Worm (Caenorhabditis elegans) whole organism, L4 larva: ENCODE results near the gene F20A1.2.

Experiments used
- D1046.2 ChIP-seq: fragments of 200-800 bp; sonication (Bioruptor generic); IDR thresholded peaks from 2 replicates; pipeline ENCODE4 v1.3.6; 2022; ENCODE audit warnings: missing genetic modification characterization, missing compliant biosample characterization
- F37D6.2 ChIP-seq: sonication (generic microtip); optimal IDR thresholded peaks from 2 replicates; lab custom pipeline; 2016; ENCODE audit warnings: mild to moderate bottlenecking, missing genetic modification characterization, missing compliant biosample characterization
- T20F7.1 ChIP-seq: fragments of 200-800 bp; sonication (Bioruptor generic); optimal IDR thresholded peaks from 2 replicates; lab custom pipeline; 2018; ENCODE audit warnings: mild to moderate bottlenecking, missing genetic modification characterization, missing compliant biosample characterization
- Y105C5A.15 ChIP-seq: fragments of 200-800 bp; sonication (Bioruptor generic); IDR thresholded peaks from 2 replicates; pipeline ENCODE4 v1.3.6; 2022; ENCODE audit warnings: missing genetic modification characterization, missing compliant biosample characterization
- Y48G9A.11 ChIP-seq: fragments of 200-800 bp; sonication (Bioruptor generic); IDR thresholded peaks from 2 replicates; pipeline ENCODE4 v1.3.6; 2022; ENCODE audit warnings: missing genetic modification reagents, missing genetic modification characterization, missing compliant biosample characterization
- Y5F2A.4 ChIP-seq: fragments of 200-800 bp; sonication (Bioruptor generic); optimal IDR thresholded peaks from 2 replicates; lab custom pipeline; 2018; ENCODE audit warnings: mild to moderate bottlenecking, missing genetic modification characterization, missing compliant biosample characterization
- Y75B8A.6 ChIP-seq: fragments of 200-800 bp; sonication (Bioruptor generic); IDR thresholded peaks from 2 replicates; pipeline ENCODE4 v1.3.6; 2022; ENCODE audit warnings: missing genetic modification reagents, missing genetic modification characterization, missing compliant biosample characterization
- ZK546.5 ChIP-seq, 2 experiments: sonication (generic microtip); optimal IDR thresholded peaks; 2 replicates each; lab custom pipeline; 2017; ENCODE audit warnings: missing biosample characterization in 2 of 2, missing genetic modification characterization in 2 of 2
- aha-1 ChIP-seq: fragments of 150-350 bp; peaks from one replicate; lab custom pipeline; 2014; ENCODE audit warnings: missing biosample characterization, missing genetic modification characterization
- ama-1 ChIP-seq: fragments of 150-350 bp; optimal IDR thresholded peaks from 2 replicates; lab custom pipeline; 2014; ENCODE audit warnings: inconsistent platforms, mixed read lengths
- cey-2 ChIP-seq: sonication (generic microtip); optimal IDR thresholded peaks from 3 replicates; lab custom pipeline; 2017; ENCODE audit warnings: missing genetic modification characterization, mild to moderate bottlenecking, missing compliant biosample characterization, antibody characterized with exemption, borderline replicate concordance; ENCODE audit not compliant: insufficient read depth
- ctbp-1 ChIP-seq: fragments of 200-800 bp; sonication (Bioruptor generic); IDR thresholded peaks from 2 replicates; pipeline ENCODE4 v1.3.6; 2022; ENCODE audit warnings: missing genetic modification reagents, missing genetic modification characterization, missing compliant biosample characterization
- dmd-6 ChIP-seq: fragments of 200-800 bp; sonication (Bioruptor generic); IDR thresholded peaks from 2 replicates; pipeline ENCODE4 v1.3.6; 2022; ENCODE audit warnings: missing genetic modification reagents, missing genetic modification characterization, missing compliant biosample characterization
- dmd-9 ChIP-seq: fragments of 200-800 bp; sonication (Bioruptor generic); IDR thresholded peaks from 2 replicates; pipeline ENCODE4 v1.3.6; 2022; ENCODE audit warnings: missing genetic modification reagents, missing genetic modification characterization, missing compliant biosample characterization
- duxl-1 ChIP-seq: sonication (generic microtip); optimal IDR thresholded peaks from 2 replicates; lab custom pipeline; 2016; ENCODE audit warnings: mild to moderate bottlenecking, missing genetic modification characterization, moderate library complexity, missing compliant biosample characterization; ENCODE audit not compliant: poor library complexity
- dve-1 ChIP-seq: sonication (generic microtip); optimal IDR thresholded peaks from 2 replicates; lab custom pipeline; 2017; ENCODE audit warnings: antibody characterized with exemption, mild to moderate bottlenecking, missing genetic modification characterization, missing compliant biosample characterization; ENCODE audit not compliant: insufficient read depth
- fkh-10 ChIP-seq: fragments of 150-350 bp; optimal IDR thresholded peaks from 2 replicates; lab custom pipeline; 2014; ENCODE audit warnings: missing biosample characterization, missing genetic modification reagents, missing genetic modification characterization
- fos-1 ChIP-seq: fragments of 150-350 bp; optimal IDR thresholded peaks from 2 replicates; lab custom pipeline; 2014; ENCODE audit warnings: missing biosample characterization, missing genetic modification characterization
- hif-1 ChIP-seq, 2 experiments: sonication (generic microtip); optimal IDR thresholded peaks; 2 replicates each; lab custom pipeline; 2016 to 2017; ENCODE audit warnings: missing compliant biosample characterization in 2 of 2, missing genetic modification characterization in 2 of 2, missing genetic modification reagents in 2 of 2, missing genotype in 2 of 2, mild to moderate bottlenecking in 1 of 2
- hlh-11 ChIP-seq: fragments of 200-800 bp; sonication (Bioruptor generic); optimal IDR thresholded peaks from 2 replicates; lab custom pipeline; 2018; ENCODE audit warnings: mild to moderate bottlenecking, missing genetic modification characterization, missing compliant biosample characterization
- hlh-30 ChIP-seq: sonication (generic microtip); optimal IDR thresholded peaks from 2 replicates; lab custom pipeline; 2017; ENCODE audit warnings: antibody characterized with exemption, mild to moderate bottlenecking, missing genetic modification characterization, missing compliant biosample characterization; ENCODE audit not compliant: insufficient read depth
- lin-29 ChIP-seq: fragments of 200-800 bp; sonication (Bioruptor generic); IDR thresholded peaks from 2 replicates; pipeline ENCODE4 v1.3.6; 2022; ENCODE audit warnings: missing genetic modification reagents, missing genetic modification characterization, missing compliant biosample characterization
- lin-39 ChIP-seq: fragments of 150-350 bp; optimal IDR thresholded peaks from 2 replicates; lab custom pipeline; 2014; ENCODE audit warnings: missing biosample characterization, missing genetic modification reagents, missing genetic modification characterization
- lsy-2 ChIP-seq, 2 experiments: fragments of 150-350 bp in 1 of 2; sonication (generic microtip) in 1 of 2; optimal IDR thresholded peaks; 2 replicates each; lab custom pipeline; 2014 to 2017; ENCODE audit warnings: missing biosample characterization in 2 of 2, missing genetic modification characterization in 2 of 2
- mdl-1 ChIP-seq, 2 experiments: fragments of 150-350 bp in 1 of 2; sonication (generic microtip) in 1 of 2; optimal IDR thresholded peaks; 2 replicates each; lab custom pipeline; 2014 to 2017; ENCODE audit warnings: missing biosample characterization in 2 of 2, missing genetic modification characterization in 2 of 2
- mdt-29 ChIP-seq: fragments of 200-800 bp; sonication (Bioruptor generic); IDR thresholded peaks from 2 replicates; pipeline ENCODE4 v1.3.6; 2022; ENCODE audit warnings: missing genetic modification reagents, missing genetic modification characterization, missing compliant biosample characterization
- mes-2 ChIP-seq: sonication (generic microtip); optimal IDR thresholded peaks from 2 replicates; lab custom pipeline; 2016; ENCODE audit warnings: missing genotype, mild to moderate bottlenecking, missing genetic modification characterization, missing compliant biosample characterization; ENCODE audit not compliant: poor library complexity, severe bottlenecking
- mxl-2 ChIP-seq: fragments of 200-800 bp; sonication (Bioruptor generic); conservative IDR thresholded peaks from 2 replicates; pipeline ENCODE4 v1.3.6; 2022; ENCODE audit warnings: missing genetic modification reagents, missing genetic modification characterization, missing compliant biosample characterization
- mxl-3 ChIP-seq: fragments of 200-800 bp; sonication (Bioruptor generic); optimal IDR thresholded peaks from 2 replicates; lab custom pipeline; 2018; ENCODE audit warnings: mild to moderate bottlenecking, missing genetic modification characterization, missing compliant biosample characterization
- nhr-10 ChIP-seq: fragments of 150-350 bp; optimal IDR thresholded peaks from 2 replicates; lab custom pipeline; 2014; ENCODE audit warnings: missing biosample characterization, missing genetic modification characterization
- nhr-102 ChIP-seq: sonication (generic microtip); optimal IDR thresholded peaks from 2 replicates; lab custom pipeline; 2016; ENCODE audit warnings: mild to moderate bottlenecking, missing genetic modification characterization, moderate library complexity, missing compliant biosample characterization
- nhr-25 ChIP-seq: sonication (generic microtip); optimal IDR thresholded peaks from 2 replicates; lab custom pipeline; 2017; ENCODE audit warnings: missing genetic modification characterization, mild to moderate bottlenecking, missing compliant biosample characterization, antibody characterized with exemption, moderate library complexity, borderline replicate concordance; ENCODE audit not compliant: insufficient read depth
- nhr-28 ChIP-seq: fragments of 150-350 bp; optimal IDR thresholded peaks from 2 replicates; lab custom pipeline; 2014; ENCODE audit warnings: missing biosample characterization, missing genetic modification characterization
- nhr-48 ChIP-seq: sonication (generic microtip); optimal IDR thresholded peaks from 2 replicates; lab custom pipeline; 2016; ENCODE audit warnings: mild to moderate bottlenecking, missing genetic modification characterization, missing compliant biosample characterization
- nhr-6 ChIP-seq: fragments of 150-350 bp; optimal IDR thresholded peaks from 2 replicates; lab custom pipeline; 2014; ENCODE audit warnings: missing biosample characterization, missing genetic modification characterization
- nhr-76 ChIP-seq: fragments of 150-350 bp; optimal IDR thresholded peaks from 2 replicates; lab custom pipeline; 2014; ENCODE audit warnings: missing biosample characterization, missing genetic modification characterization
- nhr-77 ChIP-seq: fragments of 150-350 bp; optimal IDR thresholded peaks from 2 replicates; lab custom pipeline; 2014; ENCODE audit warnings: missing biosample characterization, missing genetic modification characterization
- rbr-2 ChIP-seq: sonication (generic microtip); optimal IDR thresholded peaks from 2 replicates; lab custom pipeline; 2016; ENCODE audit warnings: missing genotype, missing genetic modification characterization, missing compliant biosample characterization
- spr-1 ChIP-seq: sonication (generic microtip); optimal IDR thresholded peaks from 2 replicates; lab custom pipeline; 2016; ENCODE audit warnings: mild to moderate bottlenecking, missing genetic modification characterization, missing compliant biosample characterization
- tra-1 ChIP-seq: fragments of 200-800 bp; sonication (Bioruptor generic); IDR thresholded peaks from 2 replicates; pipeline ENCODE4 v1.3.6; 2022; ENCODE audit warnings: missing genetic modification reagents, missing genetic modification characterization, missing compliant biosample characterization
- unc-130 ChIP-seq: sonication (generic microtip); optimal IDR thresholded peaks from 2 replicates; lab custom pipeline; 2016; ENCODE audit warnings: missing genetic modification reagents, missing genetic modification characterization, missing compliant biosample characterization
- unc-39 ChIP-seq: sonication (generic microtip); optimal IDR thresholded peaks from 2 replicates; lab custom pipeline; 2017; ENCODE audit warnings: missing biosample characterization, missing genetic modification characterization
- vab-7 ChIP-seq: fragments of 200-800 bp; sonication (Bioruptor generic); IDR thresholded peaks from 2 replicates; pipeline ENCODE4 v1.3.6; 2022; ENCODE audit warnings: missing genetic modification reagents, missing genetic modification characterization, missing compliant biosample characterization
- zip-11 ChIP-seq: fragments of 200-800 bp; sonication (Bioruptor generic); IDR thresholded peaks from 2 replicates; pipeline ENCODE4 v1.3.6; 2022; ENCODE audit warnings: missing genetic modification characterization, missing compliant biosample characterization
- zip-2 ChIP-seq: fragments of 150-350 bp; optimal IDR thresholded peaks from 2 replicates; lab custom pipeline; 2014; ENCODE audit warnings: missing biosample characterization, missing genetic modification characterization

Gene F20A1.2

DNA sequence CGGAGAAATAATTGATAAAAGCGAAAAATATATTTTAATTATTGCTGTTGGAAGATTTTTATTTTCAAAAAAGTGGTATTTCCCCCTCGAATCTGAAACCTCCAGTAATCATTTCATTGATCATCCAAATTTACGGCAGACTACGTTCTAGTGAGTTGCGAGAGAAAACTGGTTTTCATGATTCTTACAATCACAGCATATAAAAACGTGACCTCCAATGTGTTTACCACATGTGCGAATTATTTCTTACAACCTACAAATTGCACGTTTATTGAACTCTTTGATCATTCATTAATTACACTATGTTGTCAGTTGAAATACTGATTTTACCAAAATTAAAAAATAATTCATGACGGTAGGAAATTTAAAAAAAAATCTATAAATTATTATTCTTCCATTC, 43.1 kb downstream of the F20A1.2 start (continued):
- no peak for TF ChIP-seq Y5F2A.4 (GFP tag; lab: Kevin White, UChicago)
- TF ChIP-seq nhr-102, result peak; percentile 58
- TF ChIP-seq ZK546.5 (tag; optimal IDR thresholded peaks at IDR 0.05; lab: Kevin White, UChicago), result no peak
- TF ChIP-seq Y48G9A.11 (GFP tag; lab: Robert Waterston, UW), result no peak
- TF ChIP-seq unc-130 (GFP tag; lab: Kevin White, UChicago), result no peak
- TF ChIP-seq Y75B8A.6 (GFP tag; lab: Robert Waterston, UW), result no peak
- no peak for TF ChIP-seq fos-1 (tag; lab: Kevin White, UChicago)
- no peak for TF ChIP-seq F37D6.2 (tag; lab: Kevin White, UChicago)
- no peak for TF ChIP-seq D1046.2
- TF ChIP-seq spr-1 (tag; lab: Kevin White, UChicago), result no peak
- no peak for TF ChIP-seq lin-39 (tag; lab: Kevin White, UChicago)
- peak; percentile 95 for TF ChIP-seq nhr-28 (tag; lab: Kevin White, UChicago)
- no peak for TF ChIP-seq fkh-10 (GFP tag; lab: Kevin White, UChicago)
- TF ChIP-seq lsy-2 (tag; optimal IDR thresholded peaks at IDR 0.05; lab: Kevin White, UChicago), result peak in 1 of 2 experiments; percentile 39
- peak; percentile 81 for TF ChIP-seq dmd-6 (GFP tag; lab: Robert Waterston, UW)
- TF ChIP-seq hlh-30, result peak; percentile 80
- no peak for TF ChIP-seq cey-2
- no peak for TF ChIP-seq dmd-9 (GFP tag; lab: Robert Waterston, UW)
- TF ChIP-seq zip-2 (tag; lab: Kevin White, UChicago), result no peak
- TF ChIP-seq aha-1 (tag; lab: Kevin White, UChicago), result peak; percentile 87
- TF ChIP-seq mxl-3 (GFP tag; lab: Kevin White, UChicago), result peak; percentile 92
- TF ChIP-seq mdt-29 (GFP tag; lab: Robert Waterston, UW), result no peak
- no peak for TF ChIP-seq mxl-2 (GFP tag; lab: Robert Waterston, UW)
- no peak for TF ChIP-seq duxl-1
- TF ChIP-seq mdl-1 (tag; optimal IDR thresholded peaks at IDR 0.05; lab: Kevin White, UChicago), result peak in 1 of 2 experiments; percentile 80

DNA sequence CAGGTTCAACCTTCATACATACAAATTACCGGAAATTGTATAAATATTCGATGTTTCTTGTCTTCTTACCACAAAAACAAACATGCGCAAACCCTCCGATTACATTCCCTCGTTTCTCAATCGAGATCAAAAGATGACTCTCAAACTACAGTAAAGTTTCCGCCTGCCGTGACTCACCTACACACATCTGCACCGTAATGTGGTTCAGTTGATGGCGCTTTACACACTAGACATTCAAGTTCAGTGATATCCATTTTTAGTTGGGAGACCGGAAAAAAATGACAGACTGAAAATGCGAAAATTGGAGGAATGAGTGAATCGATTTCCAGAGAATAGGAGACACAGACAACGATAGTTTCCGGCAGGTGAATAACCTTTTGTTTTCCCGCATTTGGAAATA, 45.2 kb downstream of the F20A1.2 start, which contains the start of gene nhr-286:
nhr-286 (minus strand) TSS at position 324 of the 400 bp plus-strand sequence.
- TF ChIP-seq F37D6.2 (tag; lab: Kevin White, UChicago), result no peak
- no peak for TF ChIP-seq T20F7.1
- TF ChIP-seq lin-29, result no peak
- TF ChIP-seq ama-1 (lab: Kevin White, UChicago), result peak; percentile 25
- peak; percentile 32 for TF ChIP-seq dve-1 (tag; lab: Kevin White, UChicago)
- peak; percentile 13 for TF ChIP-seq hlh-30

- peak; percentile 93 for TF ChIP-seq hlh-11
- peak; percentile 5 for TF ChIP-seq cey-2
- TF ChIP-seq nhr-77 (tag; lab: Kevin White, UChicago), result peak; percentile 98
- peak; percentile 6 for TF ChIP-seq nhr-6 (tag; lab: Kevin White, UChicago)
- 0 out of 2 replicates have a peak, but pooled peaks have one; percentile 33 for TF ChIP-seq ctbp-1 (GFP tag; lab: Robert Waterston, UW)
- TF ChIP-seq fos-1 (tag; lab: Kevin White, UChicago), result peak; percentile 0
- TF ChIP-seq unc-130 (GFP tag; lab: Kevin White, UChicago), result no peak
- peak; percentile 89 for TF ChIP-seq nhr-48 (tag; lab: Kevin White, UChicago)
- TF ChIP-seq duxl-1, result peak; percentile 46
- TF ChIP-seq tra-1, result peak; percentile 76; the same call in 1 of the 2 replicates
- peak; percentile 78 for TF ChIP-seq dve-1 (tag; lab: Kevin White, UChicago)
- TF ChIP-seq zip-11 (GFP tag; lab: Robert Waterston, UW), result no peak
- no peak for TF ChIP-seq rbr-2 (tag; lab: Kevin White, UChicago)
- peak; percentile 24 for TF ChIP-seq nhr-25 (tag; lab: Kevin White, UChicago)
- no peak for TF ChIP-seq ZK546.5 (tag; optimal IDR thresholded peaks at IDR 0.05; lab: Kevin White, UChicago)
- TF ChIP-seq Y105C5A.15 (GFP tag; lab: Robert Waterston, UW), result no peak
- peak; percentile 57 for TF ChIP-seq mes-2 (tag; lab: Kevin White, UChicago)
- TF ChIP-seq nhr-102, result peak; percentile 90
- TF ChIP-seq nhr-10 (tag; lab: Kevin White, UChicago), result peak; percentile 70
- no peak for TF ChIP-seq vab-7 (GFP tag; lab: Robert Waterston, UW)
- no peak for TF ChIP-seq unc-39 (tag; lab: Kevin White, UChicago)
- TF ChIP-seq hlh-30, result peak; percentile 90
- peak; percentile 7 for TF ChIP-seq nhr-76
- peak; percentile 26 to 95 for TF ChIP-seq hif-1 (tag; optimal IDR thresholded peaks at IDR 0.05; lab: Kevin White, UChicago)
These were observed 47.8 kb downstream of the F20A1.2 start, which contains the start of gene nhr-135 for ce11 chrV:7093720-7094401. Gene nhr-135 (minus strand): TSS chrV:7093770.
